Fruit fly (Drosophila melanogaster): ENCODE data around the gene Ldsdh1.

Ldsdh1 gene

DNA sequence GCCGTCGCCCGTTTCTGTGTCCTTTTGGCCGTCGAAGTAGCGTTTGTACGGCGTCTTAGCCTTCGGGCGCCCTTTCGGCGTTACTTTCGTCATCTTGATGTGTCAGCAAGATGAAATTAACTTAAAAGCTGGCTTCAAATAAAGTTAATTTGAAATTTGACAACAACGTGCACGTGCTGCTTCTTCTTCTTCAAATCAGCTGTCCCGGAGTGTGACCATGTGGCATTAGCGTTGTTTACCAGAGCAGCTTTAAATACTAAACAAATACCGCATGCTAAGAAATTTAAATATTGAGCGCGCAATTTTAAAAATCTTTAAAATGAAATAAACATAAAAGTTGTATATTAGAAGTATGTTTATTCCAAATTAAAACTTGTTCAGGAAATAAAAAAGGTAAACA lies 39.5 kb upstream of the Ldsdh1 start, which contains the start of gene CG2260:
TSS of gene CG2260 (minus strand) at position 209 of the 400 bp plus-strand sequence.
- TF ChIP-seq CG14655 (GFP tag; optimal IDR thresholded peaks at IDR 0.05) (no peak), gl (tag; optimal IDR thresholded peaks at IDR 0.05) (no peak), Pif1B (GFP tag; optimal IDR thresholded peaks at IDR 0.05) (no peak), EcR (GFP tag; optimal IDR thresholded peaks at IDR 0.05) (no peak)

dm6 chrX:8116813-8117212 lies 35.4 kb upstream of the Ldsdh1 start, which contains the start of gene CG1575:
Gene CG1575 (plus strand): TSS chrX:8117012.
- TF ChIP-seq CG14655 (GFP tag; optimal IDR thresholded peaks at IDR 0.05) (no peak), CG4496 (GFP tag; IDR thresholded peaks at IDR 0.05) (no peak), CG17806 (tag; optimal IDR thresholded peaks at IDR 0.05) (no peak), D1 (tag; optimal IDR thresholded peaks at IDR 0.05) (no peak), Pif1B (GFP tag; optimal IDR thresholded peaks at IDR 0.05) (no peak), CG12605 (GFP tag; IDR thresholded peaks at IDR 0.05) (no peak), Snoo (tag; optimal IDR thresholded peaks at IDR 0.05) (no peak), CG34367 (tag; optimal IDR thresholded peaks at IDR 0.05) (no peak), rn (GFP tag; IDR thresholded peaks at IDR 0.05) (no peak), EcR (GFP tag; optimal IDR thresholded peaks at IDR 0.05) (no peak), CG15710 (tag; optimal IDR thresholded peaks at IDR 0.05) (no peak), CG13204 (GFP tag; optimal IDR thresholded peaks at IDR 0.05) (no peak), Pif1A (GFP tag; optimal IDR thresholded peaks at IDR 0.05) (no peak), CG10348 (GFP tag; IDR thresholded peaks at IDR 0.05) (no peak), Ets98B (GFP tag; IDR thresholded peaks at IDR 0.05) (no peak), CG32121 (GFP tag; IDR thresholded peaks at IDR 0.05) (no peak), CG8159 (tag; optimal IDR thresholded peaks at IDR 0.05) (no peak), CG9948 (tag; optimal IDR thresholded peaks at IDR 0.05) (no peak), fd96Ca (GFP tag; IDR thresholded peaks at IDR 0.05) (no peak)

dm6 chrX:8115717-8116311 lies 34.4 kb upstream of the Ldsdh1 start, which contains the start of gene Gclc:
Gene Gclc (minus strand): TSS chrX:8116147.
- TF ChIP-seq CG12605 (GFP tag; IDR thresholded peaks at IDR 0.05): no peak
- no peak for TF ChIP-seq CG10348 (GFP tag; IDR thresholded peaks at IDR 0.05)
- no peak for TF ChIP-seq Snoo (tag; optimal IDR thresholded peaks at IDR 0.05)
- no peak for TF ChIP-seq CG15710 (tag; optimal IDR thresholded peaks at IDR 0.05)
- TF ChIP-seq fd96Ca (GFP tag; IDR thresholded peaks at IDR 0.05): no peak
- peak; percentile 0 for TF ChIP-seq Pif1B (GFP tag; optimal IDR thresholded peaks at IDR 0.05)
- no peak for TF ChIP-seq CG9948 (tag; optimal IDR thresholded peaks at IDR 0.05)
- no peak for TF ChIP-seq CG14655 (GFP tag; optimal IDR thresholded peaks at IDR 0.05)
- TF ChIP-seq EcR (GFP tag; optimal IDR thresholded peaks at IDR 0.05): no peak
- peak; percentile 23 for TF ChIP-seq Pif1A (GFP tag; optimal IDR thresholded peaks at IDR 0.05)
- TF ChIP-seq D1 (tag; optimal IDR thresholded peaks at IDR 0.05): no peak

- TF ChIP-seq CG13204 (GFP tag; optimal IDR thresholded peaks at IDR 0.05) (no peak), CG9948 (tag; optimal IDR thresholded peaks at IDR 0.05) (no peak), Snoo (tag; optimal IDR thresholded peaks at IDR 0.05) (no peak), CG17806 (tag; optimal IDR thresholded peaks at IDR 0.05) (no peak), Pif1A (GFP tag; optimal IDR thresholded peaks at IDR 0.05) (no peak), CG34367 (tag; optimal IDR thresholded peaks at IDR 0.05) (no peak), Ets98B (GFP tag; IDR thresholded peaks at IDR 0.05) (no peak), CG8159 (tag; optimal IDR thresholded peaks at IDR 0.05) (no peak), Pif1B (GFP tag; optimal IDR thresholded peaks at IDR 0.05) (no peak), gl (tag; optimal IDR thresholded peaks at IDR 0.05) (no peak), EcR (GFP tag; optimal IDR thresholded peaks at IDR 0.05) (no peak), CG10348 (GFP tag; IDR thresholded peaks at IDR 0.05) (no peak)
Observed at dm6 chrX:8115343-8115676, 33.9 kb upstream of the Ldsdh1 start.

DNA sequence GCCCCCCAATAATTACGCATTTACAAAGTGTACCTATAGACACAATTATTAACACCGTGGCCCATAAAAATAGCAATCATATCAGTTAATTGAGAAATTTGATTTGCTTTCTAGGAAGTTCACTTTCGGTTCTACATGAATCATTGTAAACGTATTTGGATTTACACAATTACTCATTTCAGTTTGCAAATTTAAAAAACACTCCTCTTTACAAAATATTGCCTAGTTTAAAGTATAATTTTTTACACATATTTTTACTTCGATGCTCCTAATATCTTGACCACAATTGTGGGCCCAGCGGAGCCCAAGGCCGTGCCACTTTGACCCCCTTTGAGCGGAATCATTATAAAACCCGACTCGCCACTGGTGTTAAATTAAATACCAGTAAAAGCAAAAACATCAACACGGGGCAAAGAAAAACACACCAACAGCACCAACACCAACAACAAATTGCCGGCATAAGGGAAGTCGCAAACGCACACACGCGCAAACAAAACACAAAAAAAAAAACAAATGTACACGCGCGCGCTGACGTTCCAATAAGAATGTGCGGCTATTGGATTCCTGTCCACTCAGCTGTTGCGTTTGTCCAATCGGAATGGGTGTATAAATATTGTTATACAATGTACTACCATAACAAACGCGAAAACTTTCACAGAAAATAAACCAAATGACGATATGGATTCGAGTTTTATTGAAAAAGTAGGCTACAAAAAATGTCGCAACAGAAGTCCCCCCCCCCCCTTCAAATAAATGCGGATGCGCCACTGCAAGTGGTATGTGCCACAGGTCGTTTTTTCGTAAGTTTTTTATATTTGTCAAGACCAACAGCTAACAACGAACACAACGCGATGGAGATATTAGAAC lies 33.3 kb upstream of the Ldsdh1 start:
- TF ChIP-seq CG8159 (tag; optimal IDR thresholded peaks at IDR 0.05) (peak; percentile 22), Pif1B (GFP tag; optimal IDR thresholded peaks at IDR 0.05) (no peak), D1 (tag; optimal IDR thresholded peaks at IDR 0.05) (no peak), CG12605 (GFP tag; IDR thresholded peaks at IDR 0.05) (no peak), EcR (GFP tag; optimal IDR thresholded peaks at IDR 0.05) (no peak), CG13204 (GFP tag; optimal IDR thresholded peaks at IDR 0.05) (no peak), Snoo (tag; optimal IDR thresholded peaks at IDR 0.05) (no peak), CG4496 (GFP tag; IDR thresholded peaks at IDR 0.05) (peak; percentile 50; the same call in 2 of the 3 replicates), gl (tag; optimal IDR thresholded peaks at IDR 0.05) (no peak), fd96Ca (GFP tag; IDR thresholded peaks at IDR 0.05) (peak; percentile 19; the same call in 1 of the 3 replicates), rn (GFP tag; IDR thresholded peaks at IDR 0.05) (no peak), CG32121 (GFP tag; IDR thresholded peaks at IDR 0.05) (peak; percentile 7; the same call in 1 of the 2 replicates), CG9948 (tag; optimal IDR thresholded peaks at IDR 0.05) (peak; percentile 16), CG10348 (GFP tag; IDR thresholded peaks at IDR 0.05) (no peak), CG34367 (tag; optimal IDR thresholded peaks at IDR 0.05) (no peak), Ets98B (GFP tag; IDR thresholded peaks at IDR 0.05) (peak; percentile 14), CG14655 (GFP tag; optimal IDR thresholded peaks at IDR 0.05) (no peak), CG17806 (tag; optimal IDR thresholded peaks at IDR 0.05) (peak; percentile 20), CG8301 (tag; optimal IDR thresholded peaks at IDR 0.05) (no peak), Pif1A (GFP tag; optimal IDR thresholded peaks at IDR 0.05) (peak; percentile 7), CG15710 (tag; optimal IDR thresholded peaks at IDR 0.05) (peak; percentile 6)

All from whole organism, pupa.